Fruit fly (Drosophila melanogaster) whole organism, embryonic: ENCODE measurements around the gene CG3726.
A peak's percentile ranks its signal among the peaks of the same experiment; 100 is the strongest.

Experiments used
- Asciz ChIP-seq: fragments of 200-800 bp; sonication (Bioruptor generic); optimal IDR thresholded peaks from 2 replicates; lab custom pipeline; 2017; ENCODE audit warnings: missing biosample characterization, mild to moderate bottlenecking, missing genetic modification characterization, missing genetic modification reagents
- CG12299 ChIP-seq: fragments of 200-800 bp; sonication (Bioruptor generic); optimal IDR thresholded peaks from 2 replicates; lab custom pipeline; 2018; ENCODE audit warnings: missing biosample characterization, mild to moderate bottlenecking, missing genetic modification characterization
- CG13296 ChIP-seq: fragments of 200-800 bp; sonication (Bioruptor generic); optimal IDR thresholded peaks from 3 replicates; lab custom pipeline; 2018; ENCODE audit warnings: missing biosample characterization, mild to moderate bottlenecking, missing genetic modification characterization
- CG13894 ChIP-seq: fragments of 200-800 bp; sonication (Bioruptor generic); optimal IDR thresholded peaks from 3 replicates; lab custom pipeline; 2018; ENCODE audit warnings: missing biosample characterization, mild to moderate bottlenecking, missing genetic modification characterization, moderate library complexity
- CG14441 ChIP-seq: fragments of 200-800 bp; sonication (Bioruptor generic); IDR thresholded peaks from 2 replicates; pipeline ENCODE4 v1.3.6; 2022; ENCODE audit warnings: missing biosample characterization, missing genetic modification characterization
- CG14965 ChIP-seq: fragments of 200-800 bp; sonication (Bioruptor generic); optimal IDR thresholded peaks from 2 replicates; lab custom pipeline; 2016; ENCODE audit warnings: missing biosample characterization, missing genetic modification characterization, borderline replicate concordance
- CG18764 ChIP-seq: fragments of 200-800 bp; sonication (Bioruptor generic); optimal IDR thresholded peaks from 3 replicates; lab custom pipeline; 2016; ENCODE audit warnings: missing biosample characterization, missing genetic modification characterization
- CG2875 ChIP-seq: fragments of 200-800 bp; sonication (Bioruptor generic); optimal IDR thresholded peaks from 2 replicates; lab custom pipeline; 2017; ENCODE audit warnings: missing biosample characterization, mild to moderate bottlenecking, missing genetic modification characterization, missing genetic modification reagents
- CG30020 ChIP-seq: fragments of 200-800 bp; optimal IDR thresholded peaks from 2 replicates; lab custom pipeline; 2019; ENCODE audit warnings: missing biosample characterization, mild to moderate bottlenecking, missing genetic modification characterization, moderate library complexity
- CG32532 ChIP-seq: fragments of 200-800 bp; sonication (Bioruptor generic); IDR thresholded peaks from 2 replicates; pipeline ENCODE4 v1.3.6; 2022; ENCODE audit warnings: missing biosample characterization, missing genetic modification characterization
- CG33213 ChIP-seq: fragments of 200-800 bp; sonication (Bioruptor generic); optimal IDR thresholded peaks from 3 replicates; lab custom pipeline; 2016; ENCODE audit warnings: missing biosample characterization, missing genetic modification characterization
- CG34422 ChIP-seq: fragments of 200-800 bp; sonication (Bioruptor generic); IDR thresholded peaks from 3 replicates; pipeline ENCODE4 v1.3.6; 2022; ENCODE audit warnings: missing biosample characterization, missing genetic modification characterization
- CG43689 ChIP-seq: fragments of 200-800 bp; sonication (Bioruptor generic); IDR thresholded peaks from 2 replicates; pipeline ENCODE4 v1.3.6; 2022; ENCODE audit warnings: missing biosample characterization, missing genetic modification characterization
- CG7556 ChIP-seq: fragments of 200-800 bp; sonication (Bioruptor generic); optimal IDR thresholded peaks from 2 replicates; lab custom pipeline; 2017; ENCODE audit warnings: missing biosample characterization, mild to moderate bottlenecking, missing genetic modification characterization
- CG8765 ChIP-seq: fragments of 200-800 bp; sonication (Bioruptor generic); IDR thresholded peaks from 2 replicates; pipeline ENCODE4 v1.3.6; 2022; ENCODE audit warnings: missing biosample characterization, missing genetic modification characterization
- CG8924 ChIP-seq: fragments of 200-800 bp; optimal IDR thresholded peaks from 3 replicates; lab custom pipeline; 2019; ENCODE audit warnings: missing biosample characterization, mild to moderate bottlenecking, missing genetic modification characterization, moderate library complexity
- CG9437 ChIP-seq: fragments of 200-800 bp; sonication (Bioruptor generic); optimal IDR thresholded peaks from 2 replicates; lab custom pipeline; 2018; ENCODE audit warnings: missing biosample characterization, mild to moderate bottlenecking, missing genetic modification characterization
- CG9876 ChIP-seq: fragments of 200-800 bp; sonication (Bioruptor generic); optimal IDR thresholded peaks from 2 replicates; lab custom pipeline; 2016; ENCODE audit warnings: missing biosample characterization, missing genetic modification characterization
- CrebB ChIP-seq: fragments of 200-800 bp; sonication (Bioruptor generic); optimal IDR thresholded peaks from 3 replicates; lab custom pipeline; 2018; ENCODE audit warnings: missing biosample characterization, mild to moderate bottlenecking, missing genetic modification characterization
- D19B ChIP-seq: fragments of 200-800 bp; sonication (Bioruptor generic); optimal IDR thresholded peaks from 2 replicates; lab custom pipeline; 2017; ENCODE audit warnings: missing biosample characterization, mild to moderate bottlenecking, missing genetic modification characterization
- Dek ChIP-seq: fragments of 200-800 bp; sonication (Bioruptor generic); optimal IDR thresholded peaks from 3 replicates; lab custom pipeline; 2019; ENCODE audit warnings: missing biosample characterization, mild to moderate bottlenecking, missing genetic modification characterization, moderate library complexity
- HLH3B ChIP-seq: fragments of 200-800 bp; sonication (Bioruptor generic); IDR thresholded peaks from 2 replicates; pipeline ENCODE4 v1.3.6; 2022; ENCODE audit warnings: missing biosample characterization, missing genetic modification characterization
- Hr3 ChIP-seq: fragments of 200-800 bp; sonication (Bioruptor generic); optimal IDR thresholded peaks from 3 replicates; lab custom pipeline; 2016; ENCODE audit warnings: missing biosample characterization, missing genetic modification characterization
- Hr51 ChIP-seq, 2 experiments: fragments of 200-800 bp; sonication (Bioruptor generic); optimal IDR thresholded peaks; 2 replicates in 1 of 2; 3 replicates in 1 of 2; lab custom pipeline; 2016 to 2018; ENCODE audit warnings: missing biosample characterization in 2 of 2, missing genetic modification characterization in 2 of 2, mild to moderate bottlenecking in 1 of 2, moderate library complexity in 1 of 2
- Lim3 ChIP-seq: fragments of 200-800 bp; sonication (Bioruptor generic); IDR thresholded peaks from 2 replicates; pipeline ENCODE4 v1.3.6; 2022; ENCODE audit warnings: missing biosample characterization, missing genetic modification characterization
- MTF-1 ChIP-seq: fragments of 200-800 bp; sonication (Bioruptor generic); optimal IDR thresholded peaks from 2 replicates; lab custom pipeline; 2018; ENCODE audit warnings: missing biosample characterization, mild to moderate bottlenecking, missing genetic modification characterization, borderline replicate concordance
- Scr ChIP-seq: fragments of 200-800 bp; sonication (Bioruptor generic); IDR thresholded peaks from 2 replicates; pipeline ENCODE4 v1.3.6; 2022; ENCODE audit warnings: missing biosample characterization, missing genetic modification characterization; ENCODE audit not compliant: partially characterized antibody
- Sox102F ChIP-seq: fragments of 200-800 bp; sonication (Bioruptor generic); optimal IDR thresholded peaks from 2 replicates; lab custom pipeline; 2018; ENCODE audit warnings: missing biosample characterization, mild to moderate bottlenecking, missing genetic modification characterization, moderate library complexity
- aop ChIP-seq: fragments of 200-800 bp; sonication (Bioruptor generic); IDR thresholded peaks from 2 replicates; pipeline ENCODE4 v1.3.6; 2022; ENCODE audit warnings: missing biosample characterization, missing genetic modification characterization
- cg ChIP-seq: fragments of 200-800 bp; sonication (Bioruptor generic); optimal IDR thresholded peaks from 3 replicates; lab custom pipeline; 2019; ENCODE audit warnings: missing biosample characterization, mild to moderate bottlenecking, missing genetic modification characterization, moderate library complexity
- corto ChIP-seq: fragments of 200-800 bp; sonication (Bioruptor generic); optimal IDR thresholded peaks from 2 replicates; lab custom pipeline; 2016; ENCODE audit warnings: missing biosample characterization, mild to moderate bottlenecking, missing genetic modification characterization, moderate library complexity
- crol ChIP-seq: fragments of 200-800 bp; sonication (Bioruptor generic); IDR thresholded peaks from 2 replicates; pipeline ENCODE4 v1.3.6; 2022; ENCODE audit warnings: missing biosample characterization, missing genetic modification characterization
- crp ChIP-seq, 2 experiments: fragments of 200-800 bp; sonication (Bioruptor generic); optimal IDR thresholded peaks; 2 replicates in 1 of 2; 3 replicates in 1 of 2; lab custom pipeline; 2017; ENCODE audit warnings: missing biosample characterization in 2 of 2, missing genetic modification characterization in 2 of 2, mild to moderate bottlenecking in 1 of 2, moderate library complexity in 1 of 2
- dm ChIP-seq: fragments of 200-800 bp; sonication (Bioruptor generic); optimal IDR thresholded peaks from 3 replicates; lab custom pipeline; 2016; ENCODE audit warnings: missing biosample characterization, missing genetic modification characterization
- dysf ChIP-seq: fragments of 200-800 bp; sonication (Bioruptor generic); IDR thresholded peaks from 3 replicates; pipeline ENCODE4 v1.3.6; 2022; ENCODE audit warnings: missing biosample characterization, missing genetic modification characterization
- gem ChIP-seq: fragments of 200-800 bp; sonication (Bioruptor generic); optimal IDR thresholded peaks from 2 replicates; lab custom pipeline; 2019; ENCODE audit warnings: missing biosample characterization, mild to moderate bottlenecking, missing genetic modification characterization, moderate library complexity
- gfzf ChIP-seq: fragments of 200-800 bp; sonication (Bioruptor generic); optimal IDR thresholded peaks from 2 replicates; lab custom pipeline; 2016; ENCODE audit warnings: missing biosample characterization, mild to moderate bottlenecking, missing genetic modification characterization, moderate library complexity
- grau ChIP-seq: fragments of 200-800 bp; optimal IDR thresholded peaks from 3 replicates; lab custom pipeline; 2019; ENCODE audit warnings: missing biosample characterization, mild to moderate bottlenecking, missing genetic modification characterization, moderate library complexity
- insv ChIP-seq, 2 experiments: fragments of 200-800 bp; sonication (Bioruptor generic); optimal IDR thresholded peaks; 3 replicates each; lab custom pipeline; 2016 to 2018; ENCODE audit warnings: missing biosample characterization in 2 of 2, missing genetic modification characterization in 2 of 2
- mirr ChIP-seq: fragments of 200-800 bp; sonication (Bioruptor generic); optimal IDR thresholded peaks from 3 replicates; lab custom pipeline; 2018; ENCODE audit warnings: missing biosample characterization, mild to moderate bottlenecking, missing genetic modification characterization
- pnt ChIP-seq: fragments of 200-800 bp; sonication (Bioruptor generic); optimal IDR thresholded peaks from 3 replicates; lab custom pipeline; 2016; ENCODE audit warnings: missing biosample characterization, missing genetic modification characterization
- schlank ChIP-seq: fragments of 200-800 bp; sonication (Bioruptor generic); optimal IDR thresholded peaks from 2 replicates; lab custom pipeline; 2018; ENCODE audit warnings: missing biosample characterization, mild to moderate bottlenecking, missing genetic modification characterization
- so ChIP-seq: fragments of 200-800 bp; sonication (Bioruptor generic); IDR thresholded peaks from 3 replicates; pipeline ENCODE4 v1.3.6; 2022; ENCODE audit warnings: missing biosample characterization, missing genetic modification characterization
- sqz ChIP-seq: fragments of 200-800 bp; sonication (Bioruptor generic); optimal IDR thresholded peaks from 3 replicates; lab custom pipeline; 2018; ENCODE audit warnings: missing biosample characterization, mild to moderate bottlenecking, missing genetic modification characterization
- tna ChIP-seq: fragments of 200-800 bp; sonication (Bioruptor generic); IDR thresholded peaks from 2 replicates; pipeline ENCODE4 v1.3.6; 2022; ENCODE audit warnings: missing biosample characterization, missing genetic modification characterization; ENCODE audit not compliant: partially characterized antibody
- unpg ChIP-seq: fragments of 200-800 bp; sonication (Bioruptor generic); optimal IDR thresholded peaks from 3 replicates; lab custom pipeline; 2018; ENCODE audit warnings: missing biosample characterization, mild to moderate bottlenecking, missing genetic modification characterization, moderate library complexity
- zf30C ChIP-seq: fragments of 200-800 bp; sonication (Bioruptor generic); optimal IDR thresholded peaks from 3 replicates; lab custom pipeline; 2018; ENCODE audit warnings: missing biosample characterization, mild to moderate bottlenecking, missing genetic modification characterization

Gene CG3726

dm6 chrX:5899241-5900145, 17.4 kb upstream of the CG3726 start (continued):
- TF ChIP-seq Sox102F (GFP tag; lab: Kevin White, UChicago) (peak; percentile 17), CG8765 (GFP tag; lab: Robert Waterston, UW) (no peak), so (GFP tag; lab: Robert Waterston, UW) (no peak), MTF-1 (GFP tag; lab: Kevin White, UChicago) (no peak), crol (GFP tag; lab: Robert Waterston, UW) (peak; percentile 100), CG32532 (GFP tag; lab: Robert Waterston, UW) (peak; percentile 6; the same call in 1 of the 2 replicates), Dek (tag; lab: Kevin White, UChicago) (no peak), CG14965 (GFP tag; lab: Kevin White, UChicago) (no peak), Scr (GFP tag; lab: Robert Waterston, UW) (0 out of 2 replicates have a peak, but pooled peaks have one; percentile 13), zf30C (GFP tag; lab: Kevin White, UChicago) (no peak), D19B (GFP tag; lab: Kevin White, UChicago) (no peak), dm (GFP tag; lab: Kevin White, UChicago) (no peak), CG34422 (peak; percentile 78; the same call in 2 of the 3 replicates), CG8924 (tag; lab: Kevin White, UChicago) (peak; percentile 29), CG13894 (tag; lab: Kevin White, UChicago) (peak; percentile 68), cg (GFP tag; lab: Kevin White, UChicago) (peak; percentile 61), CG30020 (tag; lab: Kevin White, UChicago) (no peak), tna (no peak), Hr3 (no peak), CG2875 (GFP tag; lab: Kevin White, UChicago) (peak; percentile 11), CG18764 (GFP tag; lab: Kevin White, UChicago) (no peak), CG13296 (GFP tag; lab: Kevin White, UChicago) (peak; percentile 26), sqz (GFP tag; lab: Kevin White, UChicago) (peak; percentile 88), gfzf (GFP tag; lab: Kevin White, UChicago) (no peak), crp (GFP tag; optimal IDR thresholded peaks at IDR 0.05; lab: Kevin White, UChicago) (no peak), CG14441 (GFP tag; lab: Robert Waterston, UW) (0 out of 2 replicates have a peak, but pooled peaks have one; percentile 38), CrebB (tag; lab: Kevin White, UChicago) (peak; percentile 23), grau (peak; percentile 2), CG33213 (GFP tag; lab: Kevin White, UChicago) (peak; percentile 15), gem (no peak), Lim3 (no peak), mirr (GFP tag; lab: Kevin White, UChicago) (peak; percentile 3), CG12299 (peak; percentile 15), corto (GFP tag; lab: Kevin White, UChicago) (peak; percentile 92), CG9437 (GFP tag; lab: Kevin White, UChicago) (no peak), Hr51 (GFP tag; optimal IDR thresholded peaks at IDR 0.05; lab: Kevin White, UChicago) (no peak), CG7556 (no peak), CG9876 (GFP tag; lab: Kevin White, UChicago) (no peak), Asciz (no peak), dysf (GFP tag; lab: Robert Waterston, UW) (no peak), aop (GFP tag; lab: Robert Waterston, UW) (peak; percentile 39; the same call in 1 of the 2 replicates), unpg (GFP tag; lab: Kevin White, UChicago) (no peak), CG43689 (GFP tag; lab: Robert Waterston, UW) (no peak), HLH3B (no peak), insv (GFP tag; optimal IDR thresholded peaks at IDR 0.05; lab: Kevin White, UChicago) (peak in 1 of 2 experiments; percentile 12), pnt (GFP tag; lab: Kevin White, UChicago) (no peak), schlank (tag; lab: Kevin White, UChicago) (peak; percentile 31)
